Fruit fly (Drosophila melanogaster) whole organism, embryonic: ENCODE data around the gene Fit2.

Source experiments
- Abd-B ChIP-seq: fragments of 200-800 bp; sonication (Bioruptor generic); optimal IDR thresholded peaks from 2 replicates; lab custom pipeline; 2018; ENCODE audit warnings: missing biosample characterization, mild to moderate bottlenecking, missing genetic modification characterization, moderate library complexity
- Bgb ChIP-seq: fragments of 200-800 bp; sonication (Bioruptor generic); IDR thresholded peaks from 2 replicates; pipeline ENCODE4 v1.3.6; 2022; ENCODE audit warnings: missing biosample characterization, missing genetic modification characterization; ENCODE audit not compliant: partially characterized antibody
- Blimp-1 ChIP-seq: fragments of 200-800 bp; sonication (Bioruptor generic); optimal IDR thresholded peaks from 3 replicates; lab custom pipeline; 2018; ENCODE audit warnings: missing biosample characterization, missing genetic modification characterization, mild to moderate bottlenecking, moderate library complexity, missing genetic modification reagents
- CG10147 ChIP-seq: fragments of 200-800 bp; sonication (Bioruptor generic); optimal IDR thresholded peaks from 2 replicates; lab custom pipeline; 2019; ENCODE audit warnings: missing biosample characterization, mild to moderate bottlenecking, missing genetic modification characterization, moderate library complexity
- CG13894 ChIP-seq: fragments of 200-800 bp; sonication (Bioruptor generic); optimal IDR thresholded peaks from 3 replicates; lab custom pipeline; 2018; ENCODE audit warnings: missing biosample characterization, mild to moderate bottlenecking, missing genetic modification characterization, moderate library complexity
- CG14667 ChIP-seq: fragments of 200-800 bp; sonication (Bioruptor generic); IDR thresholded peaks from 2 replicates; pipeline ENCODE4 v1.3.6; 2022; ENCODE audit warnings: missing biosample characterization, missing genetic modification characterization
- CG15696 ChIP-seq: fragments of 200-800 bp; sonication (Bioruptor generic); optimal IDR thresholded peaks from 2 replicates; lab custom pipeline; 2019; ENCODE audit warnings: missing biosample characterization, mild to moderate bottlenecking, missing genetic modification characterization, moderate library complexity
- CG18011 ChIP-seq: fragments of 200-800 bp; sonication (Bioruptor generic); optimal IDR thresholded peaks from 2 replicates; lab custom pipeline; 2017; ENCODE audit warnings: missing biosample characterization, missing genetic modification characterization, mild to moderate bottlenecking, moderate library complexity, missing genotype
- CG2129 ChIP-seq: fragments of 200-800 bp; sonication (Bioruptor generic); IDR thresholded peaks from 2 replicates; pipeline ENCODE4 v1.3.6; 2022; ENCODE audit warnings: missing biosample characterization, missing genetic modification characterization; ENCODE audit not compliant: partially characterized antibody
- CG2678 ChIP-seq: fragments of 200-800 bp; sonication (Bioruptor generic); optimal IDR thresholded peaks from 3 replicates; lab custom pipeline; 2019; ENCODE audit warnings: missing biosample characterization, mild to moderate bottlenecking, missing genetic modification characterization, moderate library complexity
- CG2889 ChIP-seq: fragments of 200-800 bp; sonication (Bioruptor generic); IDR thresholded peaks from 3 replicates; pipeline ENCODE4 v1.3.6; 2022; ENCODE audit warnings: missing biosample characterization, missing genetic modification characterization
- CG3838 ChIP-seq: fragments of 200-800 bp; sonication (Bioruptor generic); optimal IDR thresholded peaks from 3 replicates; lab custom pipeline; 2016; ENCODE audit warnings: missing biosample characterization, missing genetic modification characterization
- CG3995 ChIP-seq: fragments of 200-800 bp; sonication (Bioruptor generic); optimal IDR thresholded peaks from 3 replicates; lab custom pipeline; 2016; ENCODE audit warnings: missing biosample characterization, missing genetic modification characterization
- CG43689 ChIP-seq: fragments of 200-800 bp; sonication (Bioruptor generic); IDR thresholded peaks from 2 replicates; pipeline ENCODE4 v1.3.6; 2022; ENCODE audit warnings: missing biosample characterization, missing genetic modification characterization
- CG4404 ChIP-seq: fragments of 200-800 bp; sonication (Bioruptor generic); IDR thresholded peaks from 2 replicates; pipeline ENCODE4 v1.3.6; 2022; ENCODE audit warnings: missing biosample characterization, missing genetic modification characterization
- CG6175 ChIP-seq: fragments of 200-800 bp; sonication (Bioruptor generic); IDR thresholded peaks from 3 replicates; pipeline ENCODE4 v1.3.6; 2022; ENCODE audit warnings: missing biosample characterization, missing genetic modification characterization
- CG8089 ChIP-seq: fragments of 200-800 bp; sonication (Bioruptor generic); optimal IDR thresholded peaks from 3 replicates; lab custom pipeline; 2016; ENCODE audit warnings: missing biosample characterization, missing genetic modification characterization
- CG9727 ChIP-seq: fragments of 200-800 bp; sonication (Bioruptor generic); optimal IDR thresholded peaks from 3 replicates; lab custom pipeline; 2017; ENCODE audit warnings: missing biosample characterization, mild to moderate bottlenecking, missing genetic modification characterization
- CkIIα-i1 ChIP-seq: fragments of 200-800 bp; sonication (Bioruptor generic); IDR thresholded peaks from 2 replicates; pipeline ENCODE4 v1.3.6; 2022; ENCODE audit warnings: missing biosample characterization, missing genetic modification characterization
- Dref ChIP-seq: fragments of 200-800 bp; sonication (Bioruptor generic); IDR thresholded peaks from 2 replicates; pipeline ENCODE4 v1.3.6; 2022; ENCODE audit warnings: missing biosample characterization, missing genetic modification characterization
- E2f2 ChIP-seq: fragments of 200-800 bp; sonication (Bioruptor generic); IDR thresholded peaks from 2 replicates; pipeline ENCODE4 v1.3.6; 2022; ENCODE audit warnings: missing biosample characterization, missing genetic modification characterization
- GATAe ChIP-seq: fragments of 200-800 bp; sonication (Bioruptor generic); conservative IDR thresholded peaks from 2 replicates; pipeline ENCODE4 v1.3.6; 2022; ENCODE audit warnings: missing biosample characterization, missing genetic modification characterization
- H2.0 ChIP-seq: fragments of 200-800 bp; sonication (Bioruptor generic); IDR thresholded peaks from 2 replicates; pipeline ENCODE4 v1.3.6; 2022; ENCODE audit warnings: missing biosample characterization, missing genetic modification characterization
- HLH4C ChIP-seq: fragments of 200-800 bp; sonication (Bioruptor generic); IDR thresholded peaks from 3 replicates; pipeline ENCODE4 v1.3.6; 2022; ENCODE audit warnings: missing biosample characterization, missing genetic modification characterization; ENCODE audit not compliant: partially characterized antibody
- HLHmδ ChIP-seq: fragments of 200-800 bp; sonication (Bioruptor generic); optimal IDR thresholded peaks from 2 replicates; lab custom pipeline; 2018; ENCODE audit warnings: missing biosample characterization, mild to moderate bottlenecking, missing genetic modification characterization, moderate library complexity
- HmgD ChIP-seq: fragments of 200-800 bp; sonication (Bioruptor generic); optimal IDR thresholded peaks from 3 replicates; lab custom pipeline; 2016; ENCODE audit warnings: missing biosample characterization, missing genetic modification characterization
- Hmx ChIP-seq: fragments of 200-800 bp; sonication (Bioruptor generic); optimal IDR thresholded peaks from 2 replicates; lab custom pipeline; 2016; ENCODE audit warnings: missing biosample characterization, missing genetic modification characterization
- Hr78 ChIP-seq, 2 experiments: fragments of 200-800 bp in 1 of 2; fragments of >200 bp in 1 of 2; sonication (Bioruptor generic) in 1 of 2; optimal IDR thresholded peaks; 2 replicates each; lab custom pipeline; 2017 to 2019; ENCODE audit warnings: missing biosample characterization in 2 of 2, missing genetic modification characterization in 2 of 2, mild to moderate bottlenecking in 1 of 2, moderate library complexity in 1 of 2
- Med ChIP-seq: fragments of 200-800 bp; sonication (Bioruptor generic); peaks from one replicate; lab custom pipeline; 2016; ENCODE audit warnings: missing biosample characterization, missing genetic modification characterization, mild to moderate bottlenecking, inconsistent platforms, moderate library complexity
- Nf-YC ChIP-seq: fragments of 200-800 bp; optimal IDR thresholded peaks from 3 replicates; lab custom pipeline; 2019; ENCODE audit warnings: missing biosample characterization, mild to moderate bottlenecking, missing genetic modification characterization, moderate library complexity
- Scr ChIP-seq: fragments of 200-800 bp; sonication (Bioruptor generic); IDR thresholded peaks from 2 replicates; pipeline ENCODE4 v1.3.6; 2022; ENCODE audit warnings: missing biosample characterization, missing genetic modification characterization; ENCODE audit not compliant: partially characterized antibody
- Sry-β ChIP-seq: fragments of 200-800 bp; sonication (Bioruptor generic); optimal IDR thresholded peaks from 2 replicates; lab custom pipeline; 2018; ENCODE audit warnings: missing biosample characterization, mild to moderate bottlenecking, missing genetic modification characterization, moderate library complexity
- Ssrp ChIP-seq: fragments of 200-800 bp; sonication (Bioruptor generic); optimal IDR thresholded peaks from 2 replicates; lab custom pipeline; 2018; ENCODE audit warnings: missing biosample characterization, mild to moderate bottlenecking, missing genetic modification characterization, moderate library complexity
- YL-1 ChIP-seq: fragments of 200-800 bp; sonication (Bioruptor generic); optimal IDR thresholded peaks from 3 replicates; lab custom pipeline; 2017; ENCODE audit warnings: missing biosample characterization, mild to moderate bottlenecking, missing genetic modification characterization
- ato ChIP-seq: fragments of 200-800 bp; sonication (Bioruptor generic); IDR thresholded peaks from 2 replicates; pipeline ENCODE4 v1.3.6; 2022; ENCODE audit warnings: missing biosample characterization, missing genetic modification characterization; ENCODE audit not compliant: partially characterized antibody
- chinmo ChIP-seq: fragments of 200-800 bp; sonication (Bioruptor generic); IDR thresholded peaks from 4 replicates; pipeline ENCODE4 v1.3.6; 2022; ENCODE audit warnings: missing biosample characterization, missing genetic modification characterization; ENCODE audit not compliant: partially characterized antibody
- chm ChIP-seq: fragments of 200-800 bp; sonication (Bioruptor generic); IDR thresholded peaks from 2 replicates; pipeline ENCODE4 v1.3.6; 2022; ENCODE audit warnings: missing biosample characterization, missing genetic modification characterization
- da ChIP-seq: fragments of 200-800 bp; sonication (Bioruptor generic); optimal IDR thresholded peaks from 2 replicates; lab custom pipeline; 2016; ENCODE audit warnings: missing biosample characterization, missing genetic modification characterization
- dati ChIP-seq: fragments of 200-800 bp; sonication (Bioruptor generic); IDR thresholded peaks from 2 replicates; pipeline ENCODE4 v1.3.6; 2022; ENCODE audit warnings: missing biosample characterization, missing genetic modification characterization
- fd102C ChIP-seq: fragments of 200-800 bp; sonication (Bioruptor generic); optimal IDR thresholded peaks from 2 replicates; lab custom pipeline; 2018; ENCODE audit warnings: missing biosample characterization, mild to moderate bottlenecking, missing genetic modification characterization, moderate library complexity
- ftz-f1 ChIP-seq: fragments of 200-800 bp; sonication (Bioruptor generic); optimal IDR thresholded peaks from 2 replicates; lab custom pipeline; 2016; ENCODE audit warnings: missing biosample characterization, missing genetic modification characterization
- gce ChIP-seq: fragments of 200-800 bp; sonication (Bioruptor generic); IDR thresholded peaks from 3 replicates; pipeline ENCODE4 v1.3.6; 2022; ENCODE audit warnings: missing biosample characterization, missing genetic modification characterization
- gcm ChIP-seq: fragments of 200-800 bp; sonication (Bioruptor generic); optimal IDR thresholded peaks from 2 replicates; lab custom pipeline; 2019; ENCODE audit warnings: missing biosample characterization, mild to moderate bottlenecking, missing genetic modification characterization, moderate library complexity
- inv ChIP-seq: fragments of 200-800 bp; sonication (Bioruptor generic); IDR thresholded peaks from 2 replicates; pipeline ENCODE4 v1.3.6; 2022; ENCODE audit warnings: missing biosample characterization, missing genetic modification characterization; ENCODE audit not compliant: partially characterized antibody
- jumu ChIP-seq: fragments of 200-800 bp; sonication (Bioruptor generic); optimal IDR thresholded peaks from 3 replicates; lab custom pipeline; 2016; ENCODE audit warnings: missing biosample characterization, missing genetic modification characterization
- lilli ChIP-seq: fragments of 200-800 bp; sonication (Bioruptor generic); optimal IDR thresholded peaks from 3 replicates; lab custom pipeline; 2016; ENCODE audit warnings: missing biosample characterization, missing genetic modification characterization
- nom ChIP-seq: fragments of 200-800 bp; sonication (Bioruptor generic); optimal IDR thresholded peaks from 2 replicates; lab custom pipeline; 2017; ENCODE audit warnings: missing biosample characterization, missing genetic modification characterization, mild to moderate bottlenecking, moderate library complexity, missing genetic modification reagents
- pho ChIP-seq: fragments of 200-800 bp; sonication (Bioruptor generic); optimal IDR thresholded peaks from 2 replicates; lab custom pipeline; 2016; ENCODE audit warnings: missing biosample characterization, missing genetic modification characterization
- sens ChIP-seq: fragments of 200-800 bp; sonication (Bioruptor generic); peaks from one replicate; lab custom pipeline; 2016; ENCODE audit warnings: missing biosample characterization, missing genetic modification characterization
- sug ChIP-seq: fragments of 200-800 bp; optimal IDR thresholded peaks from 2 replicates; lab custom pipeline; 2019; ENCODE audit warnings: missing biosample characterization, mild to moderate bottlenecking, missing genetic modification characterization, moderate library complexity
- toy ChIP-seq: fragments of 200-800 bp; sonication (Bioruptor generic); IDR thresholded peaks from 2 replicates; pipeline ENCODE4 v1.3.6; 2022; ENCODE audit warnings: missing biosample characterization, missing genetic modification characterization

Fit2 gene

DNA sequence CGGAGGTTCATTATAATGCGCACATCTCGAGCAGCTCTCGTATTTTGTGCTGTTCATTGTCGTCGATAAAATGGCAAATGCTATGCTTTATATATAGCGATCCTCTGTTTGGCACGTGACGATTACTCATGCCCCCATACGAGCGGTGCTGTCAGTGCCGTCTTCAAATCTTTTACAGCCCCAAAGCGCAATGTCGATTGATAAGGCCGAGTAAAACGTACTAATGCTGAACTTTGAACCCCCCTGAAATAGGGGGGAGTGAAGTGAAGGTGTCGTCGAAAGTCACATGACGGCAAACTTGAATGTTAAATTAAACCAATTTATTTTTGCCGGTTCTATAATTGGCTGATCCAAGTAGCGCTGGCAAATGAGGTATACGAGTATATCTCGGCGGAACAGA lies 23.8 kb upstream of the Fit2 start (continued):
- TF ChIP-seq dati (GFP tag; lab: Robert Waterston, UW) (no peak), nom (peak; percentile 72), CG8089 (GFP tag; lab: Kevin White, UChicago) (no peak), Bgb (GFP tag; lab: Robert Waterston, UW) (no peak), fd102C (GFP tag; lab: Kevin White, UChicago) (no peak), sens (peak; percentile 45), YL-1 (GFP tag; lab: Kevin White, UChicago) (no peak), CG2678 (no peak), ftz-f1 (GFP tag; lab: Kevin White, UChicago) (peak; percentile 0), HmgD (GFP tag; lab: Kevin White, UChicago) (no peak), CG15696 (no peak), CG2129 (GFP tag; lab: Robert Waterston, UW) (no peak), CG6175 (GFP tag; lab: Robert Waterston, UW) (no peak), lilli (GFP tag; lab: Kevin White, UChicago) (no peak), Ssrp (tag; lab: Kevin White, UChicago) (no peak), Dref (no peak), jumu (GFP tag; lab: Kevin White, UChicago) (no peak), Nf-YC (tag; lab: Kevin White, UChicago) (no peak), H2.0 (GFP tag; lab: Robert Waterston, UW) (no peak), Blimp-1 (GFP tag; lab: Kevin White, UChicago) (no peak), CG2889 (no peak), Sry-β (no peak), CG3838 (no peak), Scr (GFP tag; lab: Robert Waterston, UW) (no peak), CG9727 (GFP tag; lab: Kevin White, UChicago) (no peak), gce (GFP tag; lab: Robert Waterston, UW) (no peak), HLH4C (GFP tag; lab: Robert Waterston, UW) (no peak), CG14667 (GFP tag; lab: Robert Waterston, UW) (no peak), HLHmδ (GFP tag; lab: Kevin White, UChicago) (no peak), sug (tag; lab: Kevin White, UChicago) (peak; percentile 79), CG43689 (GFP tag; lab: Robert Waterston, UW) (no peak), da (GFP tag; lab: Kevin White, UChicago) (no peak), Hr78 (GFP tag; optimal IDR thresholded peaks at IDR 0.05; lab: Kevin White, UChicago) (peak in 1 of 2 experiments; percentile 64), Med (GFP tag; lab: Kevin White, UChicago) (peak; percentile 54), E2f2 (GFP tag; lab: Robert Waterston, UW) (no peak), Abd-B (GFP tag; lab: Kevin White, UChicago) (no peak), gcm (no peak), ato (GFP tag; lab: Robert Waterston, UW) (no peak), CG10147 (GFP tag; lab: Kevin White, UChicago) (no peak), chm (GFP tag; lab: Robert Waterston, UW) (no peak), toy (no peak), inv (no peak), CkIIα-i1 (GFP tag; lab: Robert Waterston, UW) (no peak), Hmx (GFP tag; lab: Kevin White, UChicago) (no peak), pho (GFP tag; lab: Kevin White, UChicago) (no peak), chinmo (GFP tag; lab: Robert Waterston, UW) (0 out of 4 replicates have a peak, but pooled peaks have one; percentile 44), CG18011 (no peak), CG4404 (no peak), CG3995 (GFP tag; lab: Kevin White, UChicago) (no peak), GATAe (no peak), CG13894 (no peak)
